Worm (Caenorhabditis elegans) whole organism, L3 larva: ENCODE results near the gene M03B6.3.

Source experiments
- R02D3.7 ChIP-seq: fragments of 150-350 bp; optimal IDR thresholded peaks from 2 replicates; lab custom pipeline; 2014; ENCODE audit warnings: missing biosample characterization, missing genetic modification characterization
- ZK546.5 ChIP-seq: sonication (generic microtip); optimal IDR thresholded peaks from 2 replicates; lab custom pipeline; 2017; ENCODE audit warnings: missing biosample characterization, missing genetic modification characterization
- ama-1 ChIP-seq: fragments of 150-350 bp; optimal IDR thresholded peaks from 2 replicates; lab custom pipeline; 2018
- ceh-16 ChIP-seq: sonication (generic microtip); optimal IDR thresholded peaks from 2 replicates; lab custom pipeline; 2017; ENCODE audit warnings: missing biosample characterization, missing genetic modification characterization
- ceh-82 ChIP-seq: fragments of 150-350 bp; optimal IDR thresholded peaks from 2 replicates; lab custom pipeline; 2014; ENCODE audit warnings: missing biosample characterization, missing genetic modification characterization
- ceh-9 ChIP-seq: sonication (generic microtip); optimal IDR thresholded peaks from 2 replicates; lab custom pipeline; 2018; ENCODE audit warnings: missing biosample characterization, missing genetic modification characterization
- egl-27 ChIP-seq: sonication (generic microtip); optimal IDR thresholded peaks from 4 replicates; lab custom pipeline; 2017; ENCODE audit warnings: missing biosample characterization, missing genetic modification reagents, missing genetic modification characterization
- egl-5 ChIP-seq: fragments of 150-350 bp; optimal IDR thresholded peaks from 2 replicates; lab custom pipeline; 2017; ENCODE audit warnings: missing biosample characterization, missing genetic modification reagents, missing genetic modification characterization, inconsistent platforms
- elt-1 ChIP-seq: fragments of 150-350 bp; optimal IDR thresholded peaks from 2 replicates; lab custom pipeline; 2014; ENCODE audit warnings: missing biosample characterization, missing genetic modification characterization
- elt-2 ChIP-seq: sonication (generic microtip); optimal IDR thresholded peaks from 2 replicates; lab custom pipeline; 2016; ENCODE audit warnings: missing genetic modification reagents, mild to moderate bottlenecking, missing genetic modification characterization, missing compliant biosample characterization
- elt-3 ChIP-seq, 3 experiments: fragments of 150-350 bp in 1 of 3; sonication (generic microtip) in 2 of 3; optimal IDR thresholded peaks; 2 replicates in 2 of 3; 4 replicates in 1 of 3; lab custom pipeline; 2014 to 2017; ENCODE audit warnings: missing biosample characterization in 3 of 3, missing genetic modification characterization in 3 of 3
- fkh-10 ChIP-seq: sonication (generic microtip); optimal IDR thresholded peaks from 2 replicates; lab custom pipeline; 2017; ENCODE audit warnings: missing biosample characterization, missing genetic modification reagents, missing genetic modification characterization
- fkh-2 ChIP-seq: fragments of 150-350 bp; optimal IDR thresholded peaks from 2 replicates; lab custom pipeline; 2014; ENCODE audit warnings: missing biosample characterization, missing genetic modification reagents, missing genetic modification characterization
- hmg-11 ChIP-seq: sonication (generic microtip); optimal IDR thresholded peaks from 2 replicates; lab custom pipeline; 2016; ENCODE audit warnings: missing genetic modification characterization, missing compliant biosample characterization
- jun-1 ChIP-seq: fragments of 150-350 bp; optimal IDR thresholded peaks from 2 replicates; lab custom pipeline; 2014; ENCODE audit warnings: missing biosample characterization, missing genetic modification reagents, missing genetic modification characterization
- lin-15B ChIP-seq: fragments of 150-350 bp; optimal IDR thresholded peaks from 2 replicates; lab custom pipeline; 2014; ENCODE audit warnings: missing biosample characterization, missing genetic modification characterization
- lin-39 ChIP-seq: fragments of 150-350 bp; optimal IDR thresholded peaks from 2 replicates; lab custom pipeline; 2018; ENCODE audit warnings: missing biosample characterization, missing genetic modification reagents, missing genetic modification characterization
- mdl-1 ChIP-seq: fragments of 150-350 bp; optimal IDR thresholded peaks from 2 replicates; lab custom pipeline; 2014; ENCODE audit warnings: missing biosample characterization, missing genetic modification characterization
- mml-1 ChIP-seq: fragments of 150-350 bp; sonication (generic microtip); optimal IDR thresholded peaks from 3 replicates; lab custom pipeline; 2014; ENCODE audit warnings: missing biosample characterization, missing genetic modification characterization
- nfya-1 ChIP-seq: sonication (generic microtip); optimal IDR thresholded peaks from 2 replicates; lab custom pipeline; 2017; ENCODE audit warnings: missing genetic modification characterization, mild to moderate bottlenecking, missing compliant biosample characterization, antibody characterized with exemption, moderate library complexity; ENCODE audit not compliant: insufficient read depth
- nhr-11 ChIP-seq: fragments of 150-350 bp; optimal IDR thresholded peaks from 2 replicates; lab custom pipeline; 2014; ENCODE audit warnings: missing biosample characterization, missing genetic modification characterization
- nhr-23 ChIP-seq: fragments of 150-350 bp; optimal IDR thresholded peaks from 2 replicates; lab custom pipeline; 2014; ENCODE audit warnings: missing biosample characterization, missing genetic modification reagents, missing genetic modification characterization
- nhr-237 ChIP-seq: fragments of 150-350 bp; optimal IDR thresholded peaks from 2 replicates; lab custom pipeline; 2014; ENCODE audit warnings: missing biosample characterization, missing genetic modification characterization
- nhr-25 ChIP-seq: sonication (generic microtip); optimal IDR thresholded peaks from 2 replicates; lab custom pipeline; 2017; ENCODE audit warnings: missing biosample characterization, missing genetic modification characterization
- nhr-77 ChIP-seq: fragments of 150-350 bp; optimal IDR thresholded peaks from 2 replicates; lab custom pipeline; 2014; ENCODE audit warnings: missing biosample characterization, missing genetic modification characterization
- pqm-1 ChIP-seq: fragments of 150-350 bp; optimal IDR thresholded peaks from 2 replicates; lab custom pipeline; 2017; ENCODE audit warnings: missing biosample characterization, missing genetic modification characterization, inconsistent platforms
- sea-2 ChIP-seq: fragments of 150-350 bp; sonication (generic microtip); optimal IDR thresholded peaks from 4 replicates; lab custom pipeline; 2014; ENCODE audit warnings: missing biosample characterization, missing genetic modification reagents, missing genetic modification characterization
- snpc-4 ChIP-seq: fragments of 150-350 bp; optimal IDR thresholded peaks from 2 replicates; lab custom pipeline; 2014; ENCODE audit warnings: missing biosample characterization, missing genetic modification characterization
- tbx-2 ChIP-seq: sonication (generic microtip); optimal IDR thresholded peaks from 2 replicates; lab custom pipeline; 2016; ENCODE audit warnings: mild to moderate bottlenecking, missing genetic modification characterization, missing compliant biosample characterization
- unc-39 ChIP-seq: sonication (generic microtip); optimal IDR thresholded peaks from 4 replicates; lab custom pipeline; 2017; ENCODE audit warnings: missing biosample characterization, missing genetic modification characterization
- unc-62 ChIP-seq: fragments of 150-350 bp; sonication (generic microtip); optimal IDR thresholded peaks from 4 replicates; lab custom pipeline; 2014; ENCODE audit warnings: missing biosample characterization, missing genetic modification reagents, missing genetic modification characterization
- zag-1 ChIP-seq: fragments of 150-350 bp; optimal IDR thresholded peaks from 2 replicates; lab custom pipeline; 2014; ENCODE audit warnings: missing biosample characterization, missing genetic modification characterization
- ztf-11 ChIP-seq: fragments of 150-350 bp; optimal IDR thresholded peaks from 2 replicates; lab custom pipeline; 2014; ENCODE audit warnings: missing biosample characterization, missing genetic modification characterization
- ztf-4 ChIP-seq: fragments of 150-350 bp; optimal IDR thresholded peaks from 2 replicates; lab custom pipeline; 2014; ENCODE audit warnings: missing biosample characterization, missing genetic modification characterization

M03B6.3 gene

ce11 chrX:13851590-13851989 lies 12.5 kb downstream of the M03B6.3 start:
- no peak for TF ChIP-seq R02D3.7 (tag; lab: Kevin White, UChicago)
- no peak for TF ChIP-seq egl-27 (tag; lab: Kevin White, UChicago)
- peak; percentile 31 for TF ChIP-seq pqm-1 (tag; lab: Kevin White, UChicago)
- peak; percentile 24 for TF ChIP-seq elt-2 (tag; lab: Kevin White, UChicago)
- peak; percentile 37 for TF ChIP-seq egl-5 (tag; lab: Kevin White, UChicago)
- TF ChIP-seq, all 47 proteins: peak for 3

DNA sequence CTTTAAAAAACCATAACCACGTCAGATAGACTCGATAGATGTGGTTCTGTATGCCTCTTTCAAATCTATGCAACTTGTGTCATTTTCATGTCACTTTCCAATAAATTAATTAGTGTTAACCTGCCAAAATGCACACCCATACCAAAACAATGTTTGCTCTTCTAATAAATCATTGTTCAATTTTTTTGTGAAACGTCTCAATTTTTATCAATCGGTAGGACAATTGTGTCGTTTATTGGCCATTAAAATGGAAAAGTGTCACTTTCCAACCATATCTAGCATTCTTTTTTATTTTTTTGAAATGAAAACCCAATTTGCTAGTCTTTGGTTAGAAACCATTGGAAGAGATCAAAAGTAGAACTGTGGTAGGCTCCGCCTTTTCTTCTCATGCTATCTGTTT lies 13.7 kb downstream of the M03B6.3 start:
- TF ChIP-seq elt-2 (tag; lab: Kevin White, UChicago) (peak; percentile 51), sea-2 (no peak)

- TF ChIP-seq lin-39 (tag; lab: Kevin White, UChicago) (peak; percentile 1), ztf-4 (no peak)
Measured at ce11 chrX:13846024-13846423, 18.1 kb downstream of the M03B6.3 start.

- no peak for TF ChIP-seq zag-1 (tag; lab: Kevin White, UChicago)
- no peak for TF ChIP-seq hmg-11
- no peak for TF ChIP-seq elt-3 (tag; optimal IDR thresholded peaks at IDR 0.05; lab: Kevin White, UChicago)
- TF ChIP-seq ceh-82 (tag; lab: Kevin White, UChicago), result no peak
- TF ChIP-seq elt-1, result no peak
- no peak for TF ChIP-seq ztf-4
- no peak for TF ChIP-seq nhr-23 (tag; lab: Kevin White, UChicago)
- no peak for TF ChIP-seq ceh-9
- no peak for TF ChIP-seq nhr-77
- TF ChIP-seq R02D3.7 (tag; lab: Kevin White, UChicago), result no peak
- no peak for TF ChIP-seq elt-2 (tag; lab: Kevin White, UChicago)
- no peak for TF ChIP-seq fkh-10 (GFP tag; lab: Kevin White, UChicago)
Measured at ce11 chrX:13843676-13844075, 20.4 kb downstream of the M03B6.3 start, which contains the start of gene M03B6.5. TSS of gene M03B6.5 (plus strand) at chrX:13843976.

- TF ChIP-seq nhr-237 (tag; lab: Kevin White, UChicago) (no peak), elt-2 (tag; lab: Kevin White, UChicago) (no peak), lin-39 (tag; lab: Kevin White, UChicago) (peak; percentile 5), unc-62 (no peak), tbx-2 (tag; lab: Kevin White, UChicago) (peak; percentile 42), jun-1 (tag; lab: Kevin White, UChicago) (no peak)
Measured at ce11 chrX:13841277-13841676, 22.8 kb downstream of the M03B6.3 start, which contains the start of gene M03B6.1. TSS of gene M03B6.1 (plus strand) at chrX:13841610.

- TF ChIP-seq lin-15B (tag; lab: Kevin White, UChicago) (no peak), unc-39 (no peak), ztf-11 (tag; lab: Kevin White, UChicago) (no peak), fkh-2 (tag; lab: Kevin White, UChicago) (no peak), ceh-16 (tag; lab: Kevin White, UChicago) (no peak), nfya-1 (tag; lab: Kevin White, UChicago) (no peak), mdl-1 (tag; lab: Kevin White, UChicago) (no peak), tbx-2 (tag; lab: Kevin White, UChicago) (no peak), sea-2 (no peak), ZK546.5 (tag; lab: Kevin White, UChicago) (no peak), mml-1 (no peak), nhr-25 (no peak), snpc-4 (tag; lab: Kevin White, UChicago) (no peak), elt-3 (tag; optimal IDR thresholded peaks at IDR 0.05; lab: Kevin White, UChicago) (no peak), hmg-11 (no peak), nhr-77 (no peak), elt-2 (tag; lab: Kevin White, UChicago) (no peak), nhr-11 (tag; lab: Kevin White, UChicago) (no peak), ama-1 (lab: Kevin White, UChicago) (no peak)
Measured at ce11 chrX:13840336-13840735, 23.8 kb downstream of the M03B6.3 start.
